Worm (Caenorhabditis elegans) whole organism, L4 larva: Measurements from ENCODE around the gene T14G10.8.

Experiments
- ZK546.5 ChIP-seq, 2 experiments: sonication (generic microtip); optimal IDR thresholded peaks; 2 replicates each; lab custom pipeline; 2017; ENCODE audit warnings: missing biosample characterization in 2 of 2, missing genetic modification characterization in 2 of 2
- ceh-82 ChIP-seq: sonication (generic microtip); optimal IDR thresholded peaks from 2 replicates; lab custom pipeline; 2017; ENCODE audit warnings: missing biosample characterization, missing genetic modification characterization
- ces-1 ChIP-seq: fragments of 150-350 bp; sonication (generic microtip); optimal IDR thresholded peaks from 4 replicates; lab custom pipeline; 2014; ENCODE audit warnings: missing biosample characterization, missing genetic modification reagents, missing genetic modification characterization
- gei-8 ChIP-seq: fragments of 200-800 bp; sonication (Bioruptor generic); optimal IDR thresholded peaks from 2 replicates; lab custom pipeline; 2018; ENCODE audit warnings: mild to moderate bottlenecking, missing genetic modification characterization, missing compliant biosample characterization
- hlh-11 ChIP-seq: fragments of 200-800 bp; sonication (Bioruptor generic); optimal IDR thresholded peaks from 2 replicates; lab custom pipeline; 2018; ENCODE audit warnings: mild to moderate bottlenecking, missing genetic modification characterization, missing compliant biosample characterization
- nhr-237 ChIP-seq: sonication (generic microtip); optimal IDR thresholded peaks from 2 replicates; lab custom pipeline; 2017; ENCODE audit warnings: missing biosample characterization, missing genetic modification characterization
- pqm-1 ChIP-seq: sonication (generic microtip); optimal IDR thresholded peaks from 2 replicates; lab custom pipeline; 2017; ENCODE audit warnings: missing biosample characterization, missing genetic modification characterization
- skn-1 ChIP-seq: fragments of 150-350 bp; optimal IDR thresholded peaks from 2 replicates; lab custom pipeline; 2014; ENCODE audit warnings: missing biosample characterization, missing genetic modification characterization
- snpc-4 ChIP-seq: fragments of 150-350 bp; optimal IDR thresholded peaks from 2 replicates; lab custom pipeline; 2014; ENCODE audit warnings: missing biosample characterization, missing genetic modification characterization
- unc-130 ChIP-seq: sonication (generic microtip); optimal IDR thresholded peaks from 2 replicates; lab custom pipeline; 2016; ENCODE audit warnings: missing genetic modification reagents, missing genetic modification characterization, missing compliant biosample characterization
- unc-62 ChIP-seq, 3 experiments: fragments of 150-350 bp in 1 of 3; sonication (generic microtip); optimal IDR thresholded peaks in 2 of 3; peaks in 1 of 3; 1 replicate in 1 of 3; 2 replicates in 2 of 3; lab custom pipeline; 2014 to 2017; ENCODE audit warnings: missing biosample characterization in 3 of 3, missing genetic modification characterization in 3 of 3, missing genetic modification reagents in 3 of 3, missing genotype in 1 of 3

- TF ChIP-seq pqm-1 (tag; lab: Kevin White, UChicago) = no peak
- no peak for TF ChIP-seq ZK546.5 (tag; optimal IDR thresholded peaks at IDR 0.05; lab: Kevin White, UChicago)
- TF ChIP-seq ces-1 (GFP tag; lab: Kevin White, UChicago) = no peak
- TF ChIP-seq gei-8 (GFP tag; lab: Kevin White, UChicago) = no peak
- no peak for TF ChIP-seq snpc-4 (tag; lab: Kevin White, UChicago)
- TF ChIP-seq hlh-11 (tag; lab: Kevin White, UChicago) = no peak
- no peak for TF ChIP-seq unc-130 (GFP tag; lab: Kevin White, UChicago)
- no peak for TF ChIP-seq skn-1 (tag; lab: Kevin White, UChicago)
- TF ChIP-seq nhr-237 = no peak
- no peak for TF ChIP-seq ceh-82 (tag; lab: Kevin White, UChicago)
- TF ChIP-seq unc-62 (GFP tag; optimal IDR thresholded peaks at IDR 0.05 in 1 of 2; lab: Kevin White, UChicago) = no peak
- TF ChIP-seq unc-62 (tag; optimal IDR thresholded peaks at IDR 0.05; lab: Kevin White, UChicago) = no peak
These were observed 18.3 kb downstream of the T14G10.8 start for ce11 chrIV:10128446-10128845.
